Worm (Caenorhabditis elegans) whole organism, L3 larva: ENCODE results near the gene sor-1.

ENCODE experiments used
- ama-1 ChIP-seq: fragments of 150-350 bp; optimal IDR thresholded peaks from 2 replicates; lab custom pipeline; 2018
- nhr-28 ChIP-seq: fragments of 150-350 bp; optimal IDR thresholded peaks from 2 replicates; lab custom pipeline; 2014; ENCODE audit warnings: missing biosample characterization, missing genetic modification characterization
- unc-62 ChIP-seq: fragments of 150-350 bp; sonication (generic microtip); optimal IDR thresholded peaks from 4 replicates; lab custom pipeline; 2014; ENCODE audit warnings: missing biosample characterization, missing genetic modification reagents, missing genetic modification characterization

- TF ChIP-seq unc-62 (no peak), nhr-28 (tag; lab: Kevin White, UChicago) (no peak), ama-1 (lab: Kevin White, UChicago) (peak; percentile 27)
Observed at ce11 chrIII:8444433-8445090, 26.6 kb downstream of the sor-1 start.
